Fruit fly (Drosophila melanogaster): ENCODE data around the gene CG13722.
A peak's percentile ranks its signal among the peaks of the same experiment; 100 is the strongest.

Gene CG13722

dm6 chr3L:4474946-4475470 is 15.8 kb downstream of the CG13722 start (continued):
- TF ChIP-seq CG3407 (GFP tag; optimal IDR thresholded peaks at IDR 0.05) (peak; percentile 78), crc (GFP tag; optimal IDR thresholded peaks at IDR 0.05) (peak; percentile 36), CG30431 (GFP tag; optimal IDR thresholded peaks at IDR 0.05) (peak; percentile 25), row (GFP tag; IDR thresholded peaks at IDR 0.05) (0 out of 3 replicates have a peak, but pooled peaks have one; percentile 6), ewg (GFP tag; optimal IDR thresholded peaks at IDR 0.05) (peak; percentile 55), Ptx1 (GFP tag; IDR thresholded peaks at IDR 0.05) (no peak; the same call in 1 of the 2 replicates), CG15479 (GFP tag; optimal IDR thresholded peaks at IDR 0.05) (no peak), cg (GFP tag; optimal IDR thresholded peaks at IDR 0.05) (no peak), CG4282 (GFP tag; optimal IDR thresholded peaks at IDR 0.05) (no peak), Chrac-16 (GFP tag; optimal IDR thresholded peaks at IDR 0.05) (no peak), vvl (GFP tag; IDR thresholded peaks at IDR 0.05) (peak; percentile 89), ham (GFP tag; IDR thresholded peaks at IDR 0.05) (no peak), Jarid2 (GFP tag; optimal IDR thresholded peaks at IDR 0.05) (peak; percentile 68), CG8281 (tag; optimal IDR thresholded peaks at IDR 0.05) (peak; percentile 63), Hmx (GFP tag; optimal IDR thresholded peaks at IDR 0.05) (no peak), CG4854 (GFP tag; optimal IDR thresholded peaks at IDR 0.05) (peak; percentile 82), NK7.1 (GFP tag; optimal IDR thresholded peaks at IDR 0.05) (peak; percentile 74), CG10267 (tag; optimal IDR thresholded peaks at IDR 0.05) (peak; percentile 75), CG13123 (GFP tag; optimal IDR thresholded peaks at IDR 0.05) (peak; percentile 47), Tbp (GFP tag; optimal IDR thresholded peaks at IDR 0.05) (no peak), dati (GFP tag; IDR thresholded peaks at IDR 0.05) (peak; percentile 67; the same call in 1 of the 2 replicates), Sry-δ (GFP tag; optimal IDR thresholded peaks at IDR 0.05) (no peak), gsb (GFP tag; IDR thresholded peaks at IDR 0.05) (0 out of 2 replicates have a peak, but pooled peaks have one; percentile 22), Med (GFP tag) (peak; percentile 99), sc (optimal IDR thresholded peaks at IDR 0.05) (no peak), sc (GFP tag; optimal IDR thresholded peaks at IDR 0.05) (peak; percentile 66), nerfin-1 (tag; optimal IDR thresholded peaks at IDR 0.05) (peak; percentile 76), phol (tag; optimal IDR thresholded peaks at IDR 0.05) (peak; percentile 75), Vsx1 (GFP tag; optimal IDR thresholded peaks at IDR 0.05) (peak; percentile 91), nau (GFP tag; optimal IDR thresholded peaks at IDR 0.05) (peak; percentile 96), tup (GFP tag; optimal IDR thresholded peaks at IDR 0.05) (peak; percentile 34), Meics (GFP tag; optimal IDR thresholded peaks at IDR 0.05) (peak; percentile 93), toy (GFP tag; IDR thresholded peaks at IDR 0.05) (0 out of 2 replicates have a peak, but pooled peaks have one; percentile 32), Dad (GFP tag; optimal IDR thresholded peaks at IDR 0.05) (peak; percentile 59), CG34224 (GFP tag; IDR thresholded peaks at IDR 0.05; ENCODE audit: partially characterized antibody) (no peak), crol (GFP tag; IDR thresholded peaks at IDR 0.05) (no peak), chinmo (GFP tag; IDR thresholded peaks at IDR 0.05; ENCODE audit: partially characterized antibody) (no peak), rib (GFP tag; IDR thresholded peaks at IDR 0.05) (no peak; the same call in 1 of the 2 replicates), CG8765 (GFP tag; IDR thresholded peaks at IDR 0.05) (no peak), lab (GFP tag; optimal IDR thresholded peaks at IDR 0.05) (peak; percentile 97), MTF-1 (GFP tag; optimal IDR thresholded peaks at IDR 0.05; ENCODE audit: borderline replicate concordance) (peak; percentile 96), mam (GFP tag; optimal IDR thresholded peaks at IDR 0.05) (peak; percentile 21), Dek (tag; optimal IDR thresholded peaks at IDR 0.05) (peak; percentile 44), NfI (GFP tag; optimal IDR thresholded peaks at IDR 0.05) (peak; percentile 95), CG14014 (GFP tag; IDR thresholded peaks at IDR 0.05) (peak; percentile 68; the same call in 1 of the 2 replicates), eve (GFP tag; optimal IDR thresholded peaks at IDR 0.05) (peak in 1 of 2 experiments; percentile 62), CG12219 (GFP tag; optimal IDR thresholded peaks at IDR 0.05) (peak; percentile 92), YL-1 (GFP tag; optimal IDR thresholded peaks at IDR 0.05) (peak; percentile 89), CG18011 (GFP tag; optimal IDR thresholded peaks at IDR 0.05) (peak; percentile 83), tio (GFP tag; optimal IDR thresholded peaks at IDR 0.05) (peak; percentile 22)
